Fruit fly (Drosophila melanogaster) whole organism, embryonic: ENCODE results near the gene Kdm5.

Experiments
- B-H2 ChIP-seq: fragments of 200-800 bp; sonication (Bioruptor generic); optimal IDR thresholded peaks from 2 replicates; lab custom pipeline; 2018; ENCODE audit warnings: missing biosample characterization, mild to moderate bottlenecking, missing genetic modification characterization
- BEAF-32 ChIP-seq: fragments of 200-800 bp; sonication (Bioruptor generic); optimal IDR thresholded peaks from 3 replicates; lab custom pipeline; 2017; ENCODE audit warnings: missing biosample characterization, missing genetic modification characterization, mild to moderate bottlenecking, moderate library complexity, missing genetic modification reagents
- CG10979 ChIP-seq: fragments of 200-800 bp; sonication (Bioruptor generic); optimal IDR thresholded peaks from 2 replicates; lab custom pipeline; 2018; ENCODE audit warnings: missing biosample characterization, mild to moderate bottlenecking, missing genetic modification characterization, moderate library complexity
- CG12942 ChIP-seq: fragments of 200-800 bp; sonication (Bioruptor generic); optimal IDR thresholded peaks from 3 replicates; lab custom pipeline; 2016; ENCODE audit warnings: missing biosample characterization, missing genetic modification characterization
- CG16863 ChIP-seq: fragments of 200-800 bp; sonication (Bioruptor generic); optimal IDR thresholded peaks from 3 replicates; lab custom pipeline; 2016; ENCODE audit warnings: missing biosample characterization, missing genetic modification characterization
- CG2199 ChIP-seq: fragments of 200-800 bp; sonication (Bioruptor generic); IDR thresholded peaks from 3 replicates; pipeline ENCODE4 v1.3.6; 2022; ENCODE audit warnings: missing biosample characterization, missing genetic modification characterization
- CG2678 ChIP-seq: fragments of 200-800 bp; sonication (Bioruptor generic); optimal IDR thresholded peaks from 3 replicates; lab custom pipeline; 2019; ENCODE audit warnings: missing biosample characterization, mild to moderate bottlenecking, missing genetic modification characterization, moderate library complexity
- CG33557 ChIP-seq: fragments of 200-800 bp; sonication (Bioruptor generic); optimal IDR thresholded peaks from 2 replicates; lab custom pipeline; 2019; ENCODE audit warnings: missing biosample characterization, mild to moderate bottlenecking, missing genetic modification characterization, moderate library complexity
- CG3407 ChIP-seq: fragments of 200-800 bp; sonication (Bioruptor generic); optimal IDR thresholded peaks from 2 replicates; lab custom pipeline; 2018; ENCODE audit warnings: missing biosample characterization, mild to moderate bottlenecking, missing genetic modification characterization
- CG4854 ChIP-seq: fragments of 200-800 bp; sonication (Bioruptor generic); optimal IDR thresholded peaks from 2 replicates; lab custom pipeline; 2016; ENCODE audit warnings: missing biosample characterization, missing genetic modification characterization, inconsistent platforms
- CG5245 ChIP-seq: fragments of 200-800 bp; sonication (Bioruptor generic); optimal IDR thresholded peaks from 3 replicates; lab custom pipeline; 2016; ENCODE audit warnings: missing biosample characterization, missing genetic modification characterization
- CG7372 ChIP-seq: fragments of 200-800 bp; sonication (Bioruptor generic); IDR thresholded peaks from 2 replicates; pipeline ENCODE4 v1.3.6; 2022; ENCODE audit warnings: missing biosample characterization, missing genetic modification characterization
- CG9876 ChIP-seq: fragments of 200-800 bp; sonication (Bioruptor generic); optimal IDR thresholded peaks from 2 replicates; lab custom pipeline; 2016; ENCODE audit warnings: missing biosample characterization, missing genetic modification characterization
- CTCF ChIP-seq: fragments of 200-800 bp; sonication (Bioruptor generic); optimal IDR thresholded peaks from 2 replicates; lab custom pipeline; 2017; ENCODE audit warnings: missing biosample characterization, mild to moderate bottlenecking, missing genetic modification characterization, moderate library complexity
- Dbx ChIP-seq: fragments of 200-800 bp; sonication (Bioruptor generic); IDR thresholded peaks from 3 replicates; pipeline ENCODE4 v1.3.6; 2022; ENCODE audit warnings: missing biosample characterization, missing genetic modification characterization
- Dp ChIP-seq: fragments of 200-800 bp; sonication (Bioruptor generic); optimal IDR thresholded peaks from 2 replicates; lab custom pipeline; 2018; ENCODE audit warnings: missing biosample characterization, mild to moderate bottlenecking, missing genetic modification characterization, moderate library complexity
- Dref ChIP-seq: fragments of 200-800 bp; sonication (Bioruptor generic); IDR thresholded peaks from 2 replicates; pipeline ENCODE4 v1.3.6; 2022; ENCODE audit warnings: missing biosample characterization, missing genetic modification characterization
- E2f2 ChIP-seq: fragments of 200-800 bp; sonication (Bioruptor generic); IDR thresholded peaks from 2 replicates; pipeline ENCODE4 v1.3.6; 2022; ENCODE audit warnings: missing biosample characterization, missing genetic modification characterization
- Med ChIP-seq: fragments of 200-800 bp; sonication (Bioruptor generic); peaks from one replicate; lab custom pipeline; 2016; ENCODE audit warnings: missing biosample characterization, missing genetic modification characterization, mild to moderate bottlenecking, inconsistent platforms, moderate library complexity
- Mrtf ChIP-seq: fragments of 200-800 bp; sonication (Bioruptor generic); IDR thresholded peaks from 3 replicates; pipeline ENCODE4 v1.3.6; 2022; ENCODE audit warnings: missing biosample characterization, missing genetic modification characterization
- NFAT ChIP-seq: fragments of 200-800 bp; sonication (Bioruptor generic); IDR thresholded peaks from 2 replicates; pipeline ENCODE4 v1.3.6; 2022; ENCODE audit warnings: missing biosample characterization, missing genetic modification characterization
- Poxn ChIP-seq: fragments of 200-800 bp; sonication (Bioruptor generic); IDR thresholded peaks from 2 replicates; pipeline ENCODE4 v1.3.6; 2022; ENCODE audit warnings: missing biosample characterization, missing genetic modification characterization
- Ptx1 ChIP-seq: fragments of 200-800 bp; sonication (Bioruptor generic); IDR thresholded peaks from 2 replicates; pipeline ENCODE4 v1.3.6; 2022; ENCODE audit warnings: missing biosample characterization, missing genetic modification characterization
- YL-1 ChIP-seq: fragments of 200-800 bp; sonication (Bioruptor generic); optimal IDR thresholded peaks from 3 replicates; lab custom pipeline; 2017; ENCODE audit warnings: missing biosample characterization, mild to moderate bottlenecking, missing genetic modification characterization
- aop ChIP-seq: fragments of 200-800 bp; sonication (Bioruptor generic); IDR thresholded peaks from 2 replicates; pipeline ENCODE4 v1.3.6; 2022; ENCODE audit warnings: missing biosample characterization, missing genetic modification characterization
- ash1 ChIP-seq: fragments of 200-800 bp; sonication (Bioruptor generic); optimal IDR thresholded peaks from 2 replicates; lab custom pipeline; 2018; ENCODE audit warnings: missing biosample characterization, mild to moderate bottlenecking, missing genetic modification characterization
- chm ChIP-seq: fragments of 200-800 bp; sonication (Bioruptor generic); IDR thresholded peaks from 2 replicates; pipeline ENCODE4 v1.3.6; 2022; ENCODE audit warnings: missing biosample characterization, missing genetic modification characterization
- ci ChIP-seq: fragments of 200-800 bp; sonication (Bioruptor generic); IDR thresholded peaks from 3 replicates; pipeline ENCODE4 v1.3.6; 2022; ENCODE audit warnings: missing biosample characterization, missing genetic modification characterization
- ewg ChIP-seq: fragments of 200-800 bp; sonication (Bioruptor generic); optimal IDR thresholded peaks from 3 replicates; lab custom pipeline; 2017; ENCODE audit warnings: mild to moderate bottlenecking, missing biosample characterization, missing genetic modification reagents, missing genetic modification characterization
- gce ChIP-seq: fragments of 200-800 bp; sonication (Bioruptor generic); IDR thresholded peaks from 3 replicates; pipeline ENCODE4 v1.3.6; 2022; ENCODE audit warnings: missing biosample characterization, missing genetic modification characterization
- gcm ChIP-seq: fragments of 200-800 bp; sonication (Bioruptor generic); optimal IDR thresholded peaks from 2 replicates; lab custom pipeline; 2019; ENCODE audit warnings: missing biosample characterization, mild to moderate bottlenecking, missing genetic modification characterization, moderate library complexity
- gcm2 ChIP-seq: fragments of 200-800 bp; sonication (Bioruptor generic); optimal IDR thresholded peaks from 2 replicates; lab custom pipeline; 2016; ENCODE audit warnings: missing biosample characterization, missing genetic modification characterization
- hth ChIP-seq: fragments of >200 bp; optimal IDR thresholded peaks from 2 replicates; lab custom pipeline; 2017; ENCODE audit warnings: inconsistent platforms
- jumu ChIP-seq: fragments of 200-800 bp; sonication (Bioruptor generic); optimal IDR thresholded peaks from 3 replicates; lab custom pipeline; 2016; ENCODE audit warnings: missing biosample characterization, missing genetic modification characterization
- kay ChIP-seq: fragments of 200-800 bp; sonication (Bioruptor generic); optimal IDR thresholded peaks from 2 replicates; lab custom pipeline; 2016; ENCODE audit warnings: missing biosample characterization, missing genetic modification characterization
- nerfin-2 ChIP-seq: fragments of 200-800 bp; sonication (Bioruptor generic); IDR thresholded peaks from 2 replicates; pipeline ENCODE4 v1.3.6; 2022; ENCODE audit warnings: missing biosample characterization, missing genetic modification characterization; ENCODE audit not compliant: partially characterized antibody
- p53 ChIP-seq: fragments of 200-800 bp; sonication (Bioruptor generic); optimal IDR thresholded peaks from 2 replicates; lab custom pipeline; 2016; ENCODE audit warnings: missing biosample characterization, missing genetic modification characterization
- pzg ChIP-seq: fragments of 200-800 bp; sonication (Bioruptor generic); optimal IDR thresholded peaks from 3 replicates; lab custom pipeline; 2018; ENCODE audit warnings: missing biosample characterization, mild to moderate bottlenecking, missing genetic modification characterization, moderate library complexity
- repo ChIP-seq: fragments of 200-800 bp; sonication (Bioruptor generic); optimal IDR thresholded peaks from 2 replicates; lab custom pipeline; 2016; ENCODE audit warnings: missing biosample characterization, missing genetic modification characterization
- sd ChIP-seq: fragments of 200-800 bp; sonication (Bioruptor generic); optimal IDR thresholded peaks from 3 replicates; lab custom pipeline; 2018; ENCODE audit warnings: missing biosample characterization, mild to moderate bottlenecking, missing genetic modification characterization, moderate library complexity
- shn ChIP-seq: fragments of 200-800 bp; sonication (Bioruptor generic); optimal IDR thresholded peaks from 3 replicates; lab custom pipeline; 2016; ENCODE audit warnings: missing biosample characterization, missing genetic modification characterization
- sug ChIP-seq: fragments of 200-800 bp; optimal IDR thresholded peaks from 2 replicates; lab custom pipeline; 2019; ENCODE audit warnings: missing biosample characterization, mild to moderate bottlenecking, missing genetic modification characterization, moderate library complexity
- ttk ChIP-seq: fragments of 200-800 bp; sonication (Bioruptor generic); IDR thresholded peaks from 2 replicates; pipeline ENCODE4 v2.1.2; 2022; ENCODE audit warnings: missing biosample characterization, missing genetic modification characterization
- zen ChIP-seq: fragments of 200-800 bp; sonication (Bioruptor generic); optimal IDR thresholded peaks from 3 replicates; lab custom pipeline; 2018; ENCODE audit warnings: missing biosample characterization, mild to moderate bottlenecking, missing genetic modification characterization, moderate library complexity

Gene Kdm5

DNA sequence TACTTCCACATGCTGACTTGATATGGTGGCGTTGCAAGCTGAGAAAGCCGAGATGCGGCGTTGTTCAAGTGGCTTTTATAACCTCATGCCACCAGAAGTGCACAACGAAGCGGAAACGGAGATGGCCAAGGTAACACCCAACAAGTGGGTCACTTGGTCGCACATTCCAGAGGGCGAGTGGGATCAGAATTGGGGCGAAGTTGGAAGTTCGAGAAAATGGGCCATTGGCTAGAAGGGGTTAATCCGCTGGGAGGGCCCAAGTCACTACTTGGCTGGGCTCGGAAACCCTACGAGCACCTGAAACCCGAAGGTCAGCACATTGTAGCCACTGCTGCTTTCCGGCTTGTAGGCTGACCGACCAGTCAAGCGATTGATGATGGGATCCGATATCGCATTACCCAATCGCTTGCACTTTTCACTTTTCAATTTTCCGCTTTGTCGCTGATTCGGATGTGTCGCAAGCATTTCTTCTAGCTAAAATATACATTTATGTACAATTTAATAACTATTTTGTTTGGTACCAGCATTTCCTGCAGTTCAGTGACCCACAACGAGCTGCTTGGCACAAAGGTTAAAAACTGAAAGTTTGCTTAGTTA lies 40.6 kb downstream of the Kdm5 start, which contains the start of gene Vm26Ac:
Gene Vm26Ac (minus strand): TSS at position 51 of the 597 bp plus-strand sequence.
- no peak for TF ChIP-seq CG12942 (GFP tag; lab: Kevin White, UChicago)
- TF ChIP-seq nerfin-2 (GFP tag; lab: Robert Waterston, UW): 0 out of 2 replicates have a peak, but pooled peaks have one; percentile 30

DNA sequence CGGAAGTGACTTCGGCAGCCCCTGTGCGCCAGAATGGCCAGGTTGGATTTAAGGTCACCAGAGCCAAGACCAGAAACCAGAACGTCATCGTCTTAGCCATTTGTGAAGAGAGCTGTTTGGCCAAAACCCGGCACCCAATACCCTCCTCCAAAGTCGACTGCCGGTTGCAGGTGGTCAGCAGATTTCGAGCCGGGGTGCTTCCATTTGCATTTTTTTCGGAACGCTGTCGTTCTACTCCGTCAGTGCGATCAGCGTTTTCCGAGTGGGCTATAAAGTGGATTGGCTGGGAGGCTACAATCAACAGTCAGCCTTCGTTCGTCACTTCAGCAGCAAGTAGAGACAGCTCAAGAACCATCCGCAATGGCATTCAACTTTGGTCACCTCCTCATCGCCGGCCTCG lies 42.6 kb downstream of the Kdm5 start, which contains the start of the genes CG13998 and Vm26Ab:
Gene CG13998 (minus strand): TSS at position 114 of the 400 bp plus-strand sequence.
Gene Vm26Ab (plus strand): TSS at position 299 of the 400 bp plus-strand sequence.
- TF ChIP-seq E2f2 (GFP tag; lab: Robert Waterston, UW): no peak
- TF ChIP-seq Mrtf (GFP tag; lab: Robert Waterston, UW): 0 out of 3 replicates have a peak, but pooled peaks have one; percentile 9
- TF ChIP-seq Med: peak; percentile 26

DNA sequence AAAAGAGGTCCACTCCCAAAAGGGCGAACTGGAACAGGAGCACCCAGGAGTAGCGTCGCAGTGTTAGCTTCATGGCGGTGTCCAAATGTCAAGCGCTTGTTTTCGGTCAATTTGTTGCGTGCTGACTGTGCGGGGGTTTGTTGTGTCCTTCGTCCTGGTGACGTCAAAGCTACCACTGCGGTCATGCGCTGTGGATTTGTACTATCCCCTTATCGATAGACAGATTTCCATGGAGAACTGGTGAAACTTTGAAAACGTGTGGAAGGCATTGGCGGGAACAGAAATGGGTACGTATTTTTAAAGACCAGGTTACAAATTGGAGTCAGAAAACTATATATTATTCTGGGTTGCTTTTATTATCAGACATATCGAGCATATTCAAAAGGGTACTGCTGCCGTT lies 43.1 kb downstream of the Kdm5 start, which contains the start of gene CG13999:
Gene CG13999 (minus strand): TSS at position 314 of the 400 bp plus-strand sequence.
- no peak for TF ChIP-seq p53
- peak; percentile 44; the same call in 1 of the 2 replicates for TF ChIP-seq E2f2 (GFP tag; lab: Robert Waterston, UW)
- TF ChIP-seq CG33557 (GFP tag; lab: Kevin White, UChicago): no peak
- TF ChIP-seq Ptx1: no peak
- TF ChIP-seq ewg (GFP tag; lab: Kevin White, UChicago): peak; percentile 91
- no peak for TF ChIP-seq sd
- peak; percentile 30 for TF ChIP-seq Dp
- TF ChIP-seq Med: peak; percentile 21
- TF ChIP-seq ci (GFP tag; lab: Robert Waterston, UW): no peak
- TF ChIP-seq pzg (GFP tag; lab: Kevin White, UChicago): peak; percentile 2
- no peak for TF ChIP-seq CG4854 (GFP tag; lab: Kevin White, UChicago)
- TF ChIP-seq, all 482 proteins: peak for 5

DNA sequence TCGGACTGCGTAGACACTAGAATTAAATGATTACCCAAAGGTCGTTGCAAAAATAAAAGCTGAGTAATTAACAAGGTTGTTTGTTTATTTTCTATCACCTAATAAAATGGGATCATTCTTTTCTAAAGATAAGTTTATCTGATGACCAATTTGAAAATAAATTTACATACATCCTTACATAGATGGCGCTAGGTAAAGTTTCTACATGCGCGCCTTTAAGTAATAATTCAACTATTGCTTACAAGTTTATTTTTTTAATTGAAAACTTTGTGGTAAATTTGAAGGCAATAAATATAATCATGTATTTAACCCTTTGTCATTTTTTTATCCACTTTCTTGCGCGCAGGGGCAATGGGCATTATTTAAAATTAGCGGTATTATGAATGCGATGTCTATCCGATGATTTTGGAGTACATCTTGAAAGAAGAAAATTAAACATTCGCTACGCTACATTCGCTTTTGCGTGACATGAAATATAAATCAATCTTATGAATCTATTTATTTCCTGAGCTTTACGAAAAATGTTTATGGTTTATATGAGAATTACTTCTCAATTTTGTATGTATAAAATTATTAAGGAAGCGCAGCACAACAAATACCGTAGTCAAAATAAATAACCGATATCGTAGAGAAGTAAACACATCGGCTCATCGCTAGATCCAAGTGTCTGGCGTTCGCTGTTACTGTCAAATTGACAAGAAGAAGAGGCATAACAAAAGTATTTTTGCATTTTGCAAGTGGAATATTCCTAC lies 50.4 kb downstream of the Kdm5 start, which contains the start of gene CG9044:
Gene CG9044 (plus strand): TSS at position 676 of the 752 bp plus-strand sequence.
- TF ChIP-seq repo (GFP tag; lab: Kevin White, UChicago) (peak; percentile 10), gce (GFP tag; lab: Robert Waterston, UW) (no peak), shn (GFP tag; lab: Kevin White, UChicago) (peak; percentile 57), ttk (GFP tag; lab: Robert Waterston, UW) (no peak), kay (GFP tag; lab: Kevin White, UChicago) (peak; percentile 24), NFAT (peak; percentile 81), hth (lab: Kevin White, UChicago) (no peak), BEAF-32 (GFP tag; lab: Kevin White, UChicago) (peak; percentile 97), YL-1 (GFP tag; lab: Kevin White, UChicago) (peak; percentile 49), CG10979 (tag; lab: Kevin White, UChicago) (peak; percentile 21), CG3407 (GFP tag; lab: Kevin White, UChicago) (no peak), chm (GFP tag; lab: Robert Waterston, UW) (no peak), CG5245 (GFP tag; lab: Kevin White, UChicago) (no peak), zen (tag; lab: Kevin White, UChicago) (peak; percentile 36), gcm (no peak), sug (no peak), CG9876 (GFP tag; lab: Kevin White, UChicago) (peak; percentile 38), Dbx (GFP tag; lab: Robert Waterston, UW) (peak; percentile 63; the same call in 1 of the 3 replicates), CTCF (GFP tag; lab: Kevin White, UChicago) (peak; percentile 94), Dref (GFP tag; lab: Robert Waterston, UW) (no peak; the same call in none of the 2 replicates), Ptx1 (no peak; the same call in 1 of the 2 replicates), B-H2 (GFP tag; lab: Kevin White, UChicago) (no peak), aop (GFP tag; lab: Robert Waterston, UW) (no peak), Poxn (GFP tag; lab: Robert Waterston, UW) (no peak), gcm2 (no peak), CG2678 (tag; lab: Kevin White, UChicago) (no peak), CG7372 (GFP tag; lab: Robert Waterston, UW) (0 out of 2 replicates have a peak, but pooled peaks have one; percentile 11), ash1 (GFP tag; lab: Kevin White, UChicago) (no peak), CG2199 (GFP tag; lab: Robert Waterston, UW) (no peak), jumu (GFP tag; lab: Kevin White, UChicago) (peak; percentile 70), CG16863 (peak; percentile 19)
